Fruit fly (Drosophila melanogaster): ENCODE measurements around the gene grn.

Gene grn

dm6 chr3R:8206628-8207275 lies 25.5 kb upstream of the grn start (continued):
- TF ChIP-seq sna (GFP tag; IDR thresholded peaks at IDR 0.05; ENCODE audit: partially characterized antibody) (no peak), nau (GFP tag; optimal IDR thresholded peaks at IDR 0.05) (no peak), Six4 (GFP tag; optimal IDR thresholded peaks at IDR 0.05) (no peak), sug (tag; optimal IDR thresholded peaks at IDR 0.05) (peak; percentile 71), Lpt (GFP tag; optimal IDR thresholded peaks at IDR 0.05) (no peak), seq (GFP tag; IDR thresholded peaks at IDR 0.05) (0 out of 2 replicates have a peak, but pooled peaks have one; percentile 28), CG32767 (GFP tag; IDR thresholded peaks at IDR 0.05) (peak; percentile 45; the same call in 1 of the 2 replicates), Antp (GFP tag; optimal IDR thresholded peaks at IDR 0.05) (no peak), CG13624 (GFP tag; optimal IDR thresholded peaks at IDR 0.05) (no peak), ci (GFP tag; IDR thresholded peaks at IDR 0.05) (no peak), crc (GFP tag; optimal IDR thresholded peaks at IDR 0.05) (no peak), Pdp1 (GFP tag; optimal IDR thresholded peaks at IDR 0.05) (peak; percentile 10 to 68), CG17829 (tag; optimal IDR thresholded peaks at IDR 0.05) (peak; percentile 50), NK7.1 (GFP tag; optimal IDR thresholded peaks at IDR 0.05) (no peak), fd96Cb (tag; optimal IDR thresholded peaks at IDR 0.05) (peak; percentile 62), Tbp (GFP tag; optimal IDR thresholded peaks at IDR 0.05) (no peak), CG8281 (tag; optimal IDR thresholded peaks at IDR 0.05) (peak; percentile 45), gem (tag; optimal IDR thresholded peaks at IDR 0.05) (peak; percentile 81), CG13296 (GFP tag; optimal IDR thresholded peaks at IDR 0.05) (peak; percentile 20), Mrtf (GFP tag; IDR thresholded peaks at IDR 0.05) (no peak), lov (optimal IDR thresholded peaks at IDR 0.05) (no peak), lov (GFP tag; IDR thresholded peaks at IDR 0.05) (no peak), Hr3 (GFP tag; optimal IDR thresholded peaks at IDR 0.05) (peak; percentile 30), CG9797 (GFP tag; optimal IDR thresholded peaks at IDR 0.05) (no peak), Bteb2 (GFP tag; optimal IDR thresholded peaks at IDR 0.05) (peak; percentile 11), lab (GFP tag; optimal IDR thresholded peaks at IDR 0.05) (peak; percentile 66), grn (GFP tag; optimal IDR thresholded peaks at IDR 0.05) (peak; percentile 100), sob (GFP tag; IDR thresholded peaks at IDR 0.05) (no peak; the same call in 1 of the 2 replicates), emc (GFP tag; optimal IDR thresholded peaks at IDR 0.05) (no peak), CG3995 (GFP tag; optimal IDR thresholded peaks at IDR 0.05) (no peak), unc-4 (GFP tag; IDR thresholded peaks at IDR 0.05; ENCODE audit: partially characterized antibody) (no peak), Hr39 (optimal IDR thresholded peaks at IDR 0.05) (no peak), CG31365 (tag; optimal IDR thresholded peaks at IDR 0.05) (no peak), vfl (GFP tag; optimal IDR thresholded peaks at IDR 0.05) (no peak), CG12155 (GFP tag; optimal IDR thresholded peaks at IDR 0.05) (peak; percentile 50), dan (GFP tag; IDR thresholded peaks at IDR 0.05) (no peak), bab2 (GFP tag; optimal IDR thresholded peaks at IDR 0.05) (peak; percentile 17), stc (GFP tag; IDR thresholded peaks at IDR 0.05) (peak; percentile 55; the same call in 1 of the 2 replicates), Awh (GFP tag; IDR thresholded peaks at IDR 0.05) (0 out of 2 replicates have a peak, but pooled peaks have one; percentile 34), CG3281 (GFP tag; optimal IDR thresholded peaks at IDR 0.05) (peak; percentile 62), bsh (GFP tag; optimal IDR thresholded peaks at IDR 0.05) (peak in 1 of 2 experiments; percentile 52), sima (GFP tag; optimal IDR thresholded peaks at IDR 0.05) (no peak), phol (tag; optimal IDR thresholded peaks at IDR 0.05) (peak; percentile 66), CG9609 (GFP tag; optimal IDR thresholded peaks at IDR 0.05) (no peak), pan (optimal IDR thresholded peaks at IDR 0.05) (no peak), pan (GFP tag; optimal IDR thresholded peaks at IDR 0.05 in 1 of 2, IDR thresholded peaks at IDR 0.05 in 1 of 2) (peak in 1 of 2 experiments; percentile 28), Gsc (GFP tag; IDR thresholded peaks at IDR 0.05) (no peak), Hey (tag; optimal IDR thresholded peaks at IDR 0.05) (peak; percentile 6), Hsf (GFP tag; optimal IDR thresholded peaks at IDR 0.05) (peak; percentile 42), CG4730 (GFP tag; IDR thresholded peaks at IDR 0.05) (no peak), dati (GFP tag; IDR thresholded peaks at IDR 0.05) (no peak), gro (GFP tag; optimal IDR thresholded peaks at IDR 0.05) (peak; percentile 34)

Data from whole organism, embryonic.